Fruit fly (Drosophila melanogaster): Measurements from ENCODE around the gene CG43208.

Gene CG43208

dm6 chr3R:13313088-13313487 is 9.9 kb downstream of the CG43208 start, which contains the start of gene CG44142:
CG44142 (minus strand) TSS chr3R:13313188.
- TF ChIP-seq CG3032 (tag; optimal IDR thresholded peaks at IDR 0.05) (no peak), fd85E (GFP tag; optimal IDR thresholded peaks at IDR 0.05) (no peak), dsx (GFP tag; optimal IDR thresholded peaks at IDR 0.05; ENCODE audit: poor library complexity, severe bottlenecking) (no peak), pdm3 (GFP tag; optimal IDR thresholded peaks at IDR 0.05) (no peak)

dm6 chr3R:13319170-13319569 is 15.9 kb downstream of the CG43208 start, which contains the start of gene CG45080:
CG45080 (minus strand) TSS chr3R:13319270.
- TF ChIP-seq OdsH (GFP tag; optimal IDR thresholded peaks at IDR 0.05): no peak
- no peak for TF ChIP-seq Met (GFP tag; optimal IDR thresholded peaks at IDR 0.05)
- TF ChIP-seq eg (GFP tag; IDR thresholded peaks at IDR 0.05): no peak
- no peak for TF ChIP-seq Lpt (GFP tag; optimal IDR thresholded peaks at IDR 0.05)
- no peak for TF ChIP-seq Hr4 (GFP tag; optimal IDR thresholded peaks at IDR 0.05)
- TF ChIP-seq cyc (GFP tag; optimal IDR thresholded peaks at IDR 0.05): no peak
- TF ChIP-seq spab (GFP tag; optimal IDR thresholded peaks at IDR 0.05): no peak
- no peak for TF ChIP-seq CG34406 (GFP tag; optimal IDR thresholded peaks at IDR 0.05)
- TF ChIP-seq fkh (GFP tag; optimal IDR thresholded peaks at IDR 0.05): no peak
- no peak for TF ChIP-seq svp (GFP tag)
- no peak for TF ChIP-seq CG6808 (GFP tag; optimal IDR thresholded peaks at IDR 0.05)
- TF ChIP-seq CG7368 (GFP tag; optimal IDR thresholded peaks at IDR 0.05): no peak
- no peak for TF ChIP-seq dsx (GFP tag; optimal IDR thresholded peaks at IDR 0.05; ENCODE audit: poor library complexity, severe bottlenecking)
- TF ChIP-seq Sox15 (GFP tag; optimal IDR thresholded peaks at IDR 0.05): no peak
- no peak for TF ChIP-seq CG1621 (tag; optimal IDR thresholded peaks at IDR 0.05)
- TF ChIP-seq CG15336 (GFP tag; IDR thresholded peaks at IDR 0.05): no peak
- no peak for TF ChIP-seq CG8119 (GFP tag; IDR thresholded peaks at IDR 0.05)

dm6 chr3R:13319873-13320272 is 16.6 kb downstream of the CG43208 start:
- no peak for TF ChIP-seq CG9139 (GFP tag; optimal IDR thresholded peaks at IDR 0.05)
- TF ChIP-seq CG4318 (GFP tag; optimal IDR thresholded peaks at IDR 0.05): no peak
- no peak for TF ChIP-seq Gug (GFP tag; IDR thresholded peaks at IDR 0.05)
- TF ChIP-seq svp (GFP tag): no peak
- TF ChIP-seq net (GFP tag; optimal IDR thresholded peaks at IDR 0.05): peak; percentile 30
- no peak for TF ChIP-seq CG10669 (GFP tag; optimal IDR thresholded peaks at IDR 0.05)
- TF ChIP-seq CG1621 (tag; optimal IDR thresholded peaks at IDR 0.05): no peak
- TF ChIP-seq topi (GFP tag; optimal IDR thresholded peaks at IDR 0.05): no peak
- TF ChIP-seq Eip93F (GFP tag; optimal IDR thresholded peaks at IDR 0.05): no peak
- no peak for TF ChIP-seq esn (GFP tag; optimal IDR thresholded peaks at IDR 0.05)
- peak; percentile 43 for TF ChIP-seq Sox102F (GFP tag; optimal IDR thresholded peaks at IDR 0.05)
- TF ChIP-seq achi (GFP tag; optimal IDR thresholded peaks at IDR 0.05): peak; percentile 35
- no peak for TF ChIP-seq fkh (GFP tag; optimal IDR thresholded peaks at IDR 0.05)
- no peak for TF ChIP-seq Sox15 (GFP tag; optimal IDR thresholded peaks at IDR 0.05)
- no peak for TF ChIP-seq CG7368 (GFP tag; optimal IDR thresholded peaks at IDR 0.05)
- no peak for TF ChIP-seq Sox14 (GFP tag; optimal IDR thresholded peaks at IDR 0.05)
- TF ChIP-seq CG16779 (tag; optimal IDR thresholded peaks at IDR 0.05): no peak
- TF ChIP-seq Met (GFP tag; optimal IDR thresholded peaks at IDR 0.05): peak; percentile 13
- no peak for TF ChIP-seq vri (GFP tag; optimal IDR thresholded peaks at IDR 0.05)
- TF ChIP-seq Ets96B (tag; optimal IDR thresholded peaks at IDR 0.05): no peak
- no peak for TF ChIP-seq Lpt (GFP tag; optimal IDR thresholded peaks at IDR 0.05)
- no peak for TF ChIP-seq cyc (GFP tag; optimal IDR thresholded peaks at IDR 0.05)
- no peak for TF ChIP-seq Eip75B (GFP tag; optimal IDR thresholded peaks at IDR 0.05)
- TF ChIP-seq CG6792 (GFP tag; optimal IDR thresholded peaks at IDR 0.05): no peak
- TF ChIP-seq eg (GFP tag; IDR thresholded peaks at IDR 0.05): no peak; the same call in 1 of the 3 replicates
- no peak for TF ChIP-seq CG31627 (GFP tag; optimal IDR thresholded peaks at IDR 0.05)
- no peak for TF ChIP-seq spab (GFP tag; optimal IDR thresholded peaks at IDR 0.05)
- TF ChIP-seq acj6 (GFP tag; optimal IDR thresholded peaks at IDR 0.05): peak; percentile 2
- no peak for TF ChIP-seq CG8632 (GFP tag; optimal IDR thresholded peaks at IDR 0.05)
- TF ChIP-seq CG11762 (GFP tag; optimal IDR thresholded peaks at IDR 0.05; ENCODE audit: insufficient read depth): no peak
- no peak for TF ChIP-seq Blimp-1 (GFP tag; optimal IDR thresholded peaks at IDR 0.05)
- TF ChIP-seq pdm3 (GFP tag; optimal IDR thresholded peaks at IDR 0.05): peak; percentile 16
- no peak for TF ChIP-seq CG6276 (GFP tag; optimal IDR thresholded peaks at IDR 0.05)
- TF ChIP-seq Hr38 (GFP tag; optimal IDR thresholded peaks at IDR 0.05): no peak
- peak; percentile 77 for TF ChIP-seq Eip78C (GFP tag)
- TF ChIP-seq CG10631 (GFP tag; optimal IDR thresholded peaks at IDR 0.05): no peak
- TF ChIP-seq fd85E (GFP tag; optimal IDR thresholded peaks at IDR 0.05): no peak
- TF ChIP-seq Ets21C (GFP tag; optimal IDR thresholded peaks at IDR 0.05): no peak
- TF ChIP-seq CG11902 (GFP tag; optimal IDR thresholded peaks at IDR 0.05): no peak
- TF ChIP-seq Hr4 (GFP tag; optimal IDR thresholded peaks at IDR 0.05): no peak
